6 fruit fly cellular contexts compared by ENCODE assay signal in genomic region chr3L:17576093-17576885, dm6.
TF ChIP-seq lines count a peak whose summit lies in the region.

No protein-coding gene starts in this region.

- no peak for TF ChIP-seq CTCF in whole organism, embryonic (GFP tag; optimal IDR thresholded peaks at IDR 0.05; lab: Kevin White, UChicago)

TF ChIP-seq in whole organism, 6 proteins besides CTCF, POLR2A, EP300 and RAD21:
- peak; percentile 11 for TF ChIP-seq CG8478 (optimal IDR thresholded peaks at IDR 0.05; lab: Kevin White, UChicago)
- no peak for TF ChIP-seq psq (optimal IDR thresholded peaks at IDR 0.05; lab: Kevin White, UChicago)
- no peak for TF ChIP-seq usp (GFP tag; optimal IDR thresholded peaks at IDR 0.05; lab: Kevin White, UChicago)
- TF ChIP-seq EcR (GFP tag; optimal IDR thresholded peaks at IDR 0.05; lab: Kevin White, UChicago) = peak in 1 of 2 experiments; percentile 58
- peak; percentile 97 for TF ChIP-seq Dll (optimal IDR thresholded peaks at IDR 0.05; lab: Kevin White, UChicago)

TF ChIP-seq in whole organism, adult, 20 proteins besides CTCF, POLR2A, EP300 and RAD21:
- peak; percentile 27 for TF ChIP-seq CG7045 (GFP tag; optimal IDR thresholded peaks at IDR 0.05; lab: Kevin White, UChicago)
- TF ChIP-seq kay (GFP tag; lab: Kevin White, UChicago; ENCODE audit: borderline replicate concordance) = no peak
- peak; percentile 11 for TF ChIP-seq Hr96 (GFP tag; optimal IDR thresholded peaks at IDR 0.05; lab: Kevin White, UChicago)
- TF ChIP-seq cic (GFP tag; optimal IDR thresholded peaks at IDR 0.05; lab: Kevin White, UChicago) = peak; percentile 63
- TF ChIP-seq Clk (GFP tag; optimal IDR thresholded peaks at IDR 0.05; lab: Kevin White, UChicago) = no peak
- no peak for TF ChIP-seq CG33017 (tag; optimal IDR thresholded peaks at IDR 0.05; lab: Kevin White, UChicago)
- TF ChIP-seq Mnt (GFP tag; optimal IDR thresholded peaks at IDR 0.05; lab: Kevin White, UChicago) = peak; percentile 23
- TF ChIP-seq CG5204 (GFP tag; optimal IDR thresholded peaks at IDR 0.05; lab: Kevin White, UChicago) = no peak
- TF ChIP-seq CG11617 (GFP tag; optimal IDR thresholded peaks at IDR 0.05; lab: Kevin White, UChicago) = no peak
- no peak for TF ChIP-seq CG1620 (GFP tag; optimal IDR thresholded peaks at IDR 0.05; lab: Kevin White, UChicago)
- TF ChIP-seq pad (GFP tag; optimal IDR thresholded peaks at IDR 0.05; lab: Kevin White, UChicago) = peak; percentile 69
- peak; percentile 97 for TF ChIP-seq tj (GFP tag; optimal IDR thresholded peaks at IDR 0.05; lab: Kevin White, UChicago)
- TF ChIP-seq CG12768 (GFP tag; optimal IDR thresholded peaks at IDR 0.05; lab: Kevin White, UChicago) = peak; percentile 58
- TF ChIP-seq toe (GFP tag; optimal IDR thresholded peaks at IDR 0.05; lab: Kevin White, UChicago) = no peak
- TF ChIP-seq Crg-1 (GFP tag; optimal IDR thresholded peaks at IDR 0.05; lab: Kevin White, UChicago) = no peak

TF ChIP-seq in whole organism, embryonic, 481 proteins besides CTCF, POLR2A, EP300 and RAD21 (continues in another document):
- TF ChIP-seq HLH3B (GFP tag; IDR thresholded peaks at IDR 0.05; lab: Robert Waterston, UW) = 0 out of 2 replicates have a peak, but pooled peaks have one; percentile 6
- no peak for TF ChIP-seq CG2678 (tag; optimal IDR thresholded peaks at IDR 0.05; lab: Kevin White, UChicago)
- TF ChIP-seq Hr39 (optimal IDR thresholded peaks at IDR 0.05; lab: Kevin White, UChicago) = no peak
- no peak for TF ChIP-seq al (GFP tag; IDR thresholded peaks at IDR 0.05; lab: Robert Waterston, UW)
- peak; percentile 83 for TF ChIP-seq Med (GFP tag; lab: Kevin White, UChicago)
- no peak for TF ChIP-seq ab (GFP tag; optimal IDR thresholded peaks at IDR 0.05; lab: Kevin White, UChicago)
- peak; percentile 11; the same call in 1 of the 3 replicates for TF ChIP-seq HLH4C (GFP tag; IDR thresholded peaks at IDR 0.05; lab: Robert Waterston, UW; ENCODE audit: partially characterized antibody)
- TF ChIP-seq CG12299 (tag; optimal IDR thresholded peaks at IDR 0.05; lab: Kevin White, UChicago) = no peak
- TF ChIP-seq ac (GFP tag; optimal IDR thresholded peaks at IDR 0.05; lab: Kevin White, UChicago) = no peak
- peak; percentile 37; the same call in 1 of the 4 replicates for TF ChIP-seq Dll (GFP tag; IDR thresholded peaks at IDR 0.05; lab: Robert Waterston, UW; ENCODE audit: partially characterized antibody)
- no peak for TF ChIP-seq CG8924 (tag; optimal IDR thresholded peaks at IDR 0.05; lab: Kevin White, UChicago)
- TF ChIP-seq CG34422 (GFP tag; IDR thresholded peaks at IDR 0.05; lab: Robert Waterston, UW) = peak; percentile 32; the same call in 1 of the 3 replicates
- peak; percentile 68 for TF ChIP-seq onecut (GFP tag; IDR thresholded peaks at IDR 0.05; lab: Robert Waterston, UW)
- TF ChIP-seq CG9817 (tag; optimal IDR thresholded peaks at IDR 0.05; lab: Kevin White, UChicago) = no peak
- peak; percentile 4 for TF ChIP-seq CG9437 (GFP tag; optimal IDR thresholded peaks at IDR 0.05; lab: Kevin White, UChicago)
- no peak for TF ChIP-seq z (GFP tag; IDR thresholded peaks at IDR 0.05; lab: Robert Waterston, UW)
- no peak for TF ChIP-seq CG31388 (GFP tag; optimal IDR thresholded peaks at IDR 0.05; lab: Kevin White, UChicago)
- TF ChIP-seq chinmo (GFP tag; IDR thresholded peaks at IDR 0.05; lab: Robert Waterston, UW; ENCODE audit: partially characterized antibody) = peak; percentile 97

TF ChIP-seq in whole organism, prepupa, 60 proteins besides CTCF, POLR2A, EP300 and RAD21 (continues in another document):
- TF ChIP-seq CG15336 (GFP tag; IDR thresholded peaks at IDR 0.05; lab: Robert Waterston, UW) (peak; percentile 59), CG6163 (GFP tag; IDR thresholded peaks at IDR 0.05; lab: Robert Waterston, UW) (peak; percentile 48; the same call in 2 of the 3 replicates), Eip75B (GFP tag; optimal IDR thresholded peaks at IDR 0.05; lab: Kevin White, UChicago) (peak; percentile 70), CG1621 (tag; optimal IDR thresholded peaks at IDR 0.05; lab: Kevin White, UChicago) (peak; percentile 20), vri (GFP tag; optimal IDR thresholded peaks at IDR 0.05; lab: Kevin White, UChicago) (peak; percentile 92), svp (GFP tag; lab: Kevin White, UChicago) (peak; percentile 85), Eip93F (GFP tag; optimal IDR thresholded peaks at IDR 0.05; lab: Kevin White, UChicago) (peak; percentile 55), CG6854 (GFP tag; optimal IDR thresholded peaks at IDR 0.05; lab: Kevin White, UChicago) (peak; percentile 57), Eip78C (GFP tag; lab: Kevin White, UChicago) (peak; percentile 1), fkh (GFP tag; optimal IDR thresholded peaks at IDR 0.05; lab: Kevin White, UChicago) (peak; percentile 68), Sox102F (GFP tag; optimal IDR thresholded peaks at IDR 0.05; lab: Kevin White, UChicago) (peak; percentile 10), Blimp-1 (GFP tag; optimal IDR thresholded peaks at IDR 0.05; lab: Kevin White, UChicago) (peak; percentile 83), salr (GFP tag; optimal IDR thresholded peaks at IDR 0.05; lab: Kevin White, UChicago) (no peak), CG8119 (GFP tag; IDR thresholded peaks at IDR 0.05; lab: Robert Waterston, UW) (peak; percentile 26; the same call in 2 of the 3 replicates), Sox14 (GFP tag; optimal IDR thresholded peaks at IDR 0.05; lab: Kevin White, UChicago) (peak; percentile 46), dac (GFP tag; optimal IDR thresholded peaks at IDR 0.05; lab: Kevin White, UChicago) (no peak), ss (GFP tag; optimal IDR thresholded peaks at IDR 0.05; lab: Kevin White, UChicago) (peak in 1 of 2 experiments; percentile 75), CG6276 (GFP tag; optimal IDR thresholded peaks at IDR 0.05; lab: Kevin White, UChicago) (no peak), Lpt (GFP tag; optimal IDR thresholded peaks at IDR 0.05; lab: Kevin White, UChicago) (peak; percentile 72)

TF ChIP-seq in whole organism, pupa, 21 proteins besides CTCF, POLR2A, EP300 and RAD21:
- TF ChIP-seq fd96Ca (GFP tag; IDR thresholded peaks at IDR 0.05; lab: Robert Waterston, UW) = peak; percentile 66; the same call in 1 of the 3 replicates
- peak; percentile 53; the same call in 1 of the 2 replicates for TF ChIP-seq CG32121 (GFP tag; IDR thresholded peaks at IDR 0.05; lab: Robert Waterston, UW)
- 0 out of 3 replicates have a peak, but pooled peaks have one; percentile 10 for TF ChIP-seq CG4496 (GFP tag; IDR thresholded peaks at IDR 0.05; lab: Robert Waterston, UW)
- no peak for TF ChIP-seq D1 (tag; optimal IDR thresholded peaks at IDR 0.05; lab: Kevin White, UChicago)
- 0 out of 2 replicates have a peak, but pooled peaks have one; percentile 51 for TF ChIP-seq CG12605 (GFP tag; IDR thresholded peaks at IDR 0.05; lab: Robert Waterston, UW)
- TF ChIP-seq CG17806 (tag; optimal IDR thresholded peaks at IDR 0.05; lab: Kevin White, UChicago) = no peak
- TF ChIP-seq rn (GFP tag; IDR thresholded peaks at IDR 0.05; lab: Robert Waterston, UW) = no peak
- TF ChIP-seq EcR (GFP tag; optimal IDR thresholded peaks at IDR 0.05; lab: Kevin White, UChicago) = peak; percentile 95
- no peak for TF ChIP-seq CG9948 (tag; optimal IDR thresholded peaks at IDR 0.05; lab: Kevin White, UChicago)
- peak; percentile 69; the same call in 1 of the 2 replicates for TF ChIP-seq Ets98B (GFP tag; IDR thresholded peaks at IDR 0.05; lab: Robert Waterston, UW)
- TF ChIP-seq Pif1A (GFP tag; optimal IDR thresholded peaks at IDR 0.05; lab: Kevin White, UChicago) = no peak
- TF ChIP-seq CG8159 (tag; optimal IDR thresholded peaks at IDR 0.05; lab: Kevin White, UChicago) = no peak
- peak; percentile 99 for TF ChIP-seq CG13204 (GFP tag; optimal IDR thresholded peaks at IDR 0.05; lab: Kevin White, UChicago)

TF ChIP-seq in whole organism, wandering third instar larva, 38 proteins besides CTCF, POLR2A, EP300 and RAD21:
- TF ChIP-seq Hr83 (GFP tag; optimal IDR thresholded peaks at IDR 0.05; lab: Kevin White, UChicago; ENCODE audit: poor library complexity, severe bottlenecking) = peak; percentile 87
- peak; percentile 73 for TF ChIP-seq N (GFP tag; optimal IDR thresholded peaks at IDR 0.05; lab: Kevin White, UChicago)
- TF ChIP-seq Jra (GFP tag; optimal IDR thresholded peaks at IDR 0.05; lab: Kevin White, UChicago) = peak; percentile 81
- peak; percentile 81 to 84 for TF ChIP-seq dl (GFP tag; optimal IDR thresholded peaks at IDR 0.05; lab: Kevin White, UChicago; ENCODE audit: insufficient read depth in 1 of 2, partially characterized antibody in 2 of 2)
- peak; percentile 31 for TF ChIP-seq sage (GFP tag; optimal IDR thresholded peaks at IDR 0.05; lab: Kevin White, UChicago)
- peak; percentile 61 for TF ChIP-seq br (GFP tag; optimal IDR thresholded peaks at IDR 0.05; lab: Kevin White, UChicago)
- no peak for TF ChIP-seq usp (GFP tag; optimal IDR thresholded peaks at IDR 0.05; lab: Kevin White, UChicago)
- peak; percentile 96 for TF ChIP-seq fru (GFP tag; optimal IDR thresholded peaks at IDR 0.05; lab: Kevin White, UChicago)
- TF ChIP-seq Dif (GFP tag; optimal IDR thresholded peaks at IDR 0.05; lab: Kevin White, UChicago; ENCODE audit: partially characterized antibody) = peak; percentile 90
- no peak for TF ChIP-seq Dfd (GFP tag; optimal IDR thresholded peaks at IDR 0.05; lab: Kevin White, UChicago)
- peak; percentile 72 for TF ChIP-seq psq (GFP tag; optimal IDR thresholded peaks at IDR 0.05; lab: Kevin White, UChicago)
- TF ChIP-seq CG32264 (GFP tag; optimal IDR thresholded peaks at IDR 0.05; lab: Kevin White, UChicago) = peak; percentile 38
- TF ChIP-seq rgr (GFP tag; optimal IDR thresholded peaks at IDR 0.05; lab: Kevin White, UChicago) = no peak
- TF ChIP-seq Rel (GFP tag; optimal IDR thresholded peaks at IDR 0.05; lab: Kevin White, UChicago) = peak; percentile 73
- peak; percentile 92 for TF ChIP-seq Rel (tag; optimal IDR thresholded peaks at IDR 0.05; lab: Kevin White, UChicago)
- TF ChIP-seq Abd-B (GFP tag; optimal IDR thresholded peaks at IDR 0.05; lab: Kevin White, UChicago) = peak; percentile 46
- peak; percentile 94 for TF ChIP-seq CrebA (GFP tag; optimal IDR thresholded peaks at IDR 0.05; lab: Kevin White, UChicago; ENCODE audit: borderline replicate concordance)
- no peak for TF ChIP-seq OdsH (GFP tag; optimal IDR thresholded peaks at IDR 0.05; lab: Kevin White, UChicago)
- peak in 1 of 2 experiments; percentile 50 for TF ChIP-seq foxo (GFP tag; optimal IDR thresholded peaks at IDR 0.05; lab: Kevin White, UChicago)
- peak; percentile 84 for TF ChIP-seq Vsx2 (GFP tag; optimal IDR thresholded peaks at IDR 0.05; lab: Kevin White, UChicago; ENCODE audit: partially characterized antibody)
- peak; percentile 93 for TF ChIP-seq h (GFP tag; optimal IDR thresholded peaks at IDR 0.05; lab: Kevin White, UChicago)
- TF ChIP-seq jim (GFP tag; optimal IDR thresholded peaks at IDR 0.05; lab: Kevin White, UChicago) = no peak
TF ChIP-seq in whole organism, wandering third instar larva: peak in this region for 16.
